Worm (Caenorhabditis elegans): ENCODE results near the gene C34C6.3.

DNA sequence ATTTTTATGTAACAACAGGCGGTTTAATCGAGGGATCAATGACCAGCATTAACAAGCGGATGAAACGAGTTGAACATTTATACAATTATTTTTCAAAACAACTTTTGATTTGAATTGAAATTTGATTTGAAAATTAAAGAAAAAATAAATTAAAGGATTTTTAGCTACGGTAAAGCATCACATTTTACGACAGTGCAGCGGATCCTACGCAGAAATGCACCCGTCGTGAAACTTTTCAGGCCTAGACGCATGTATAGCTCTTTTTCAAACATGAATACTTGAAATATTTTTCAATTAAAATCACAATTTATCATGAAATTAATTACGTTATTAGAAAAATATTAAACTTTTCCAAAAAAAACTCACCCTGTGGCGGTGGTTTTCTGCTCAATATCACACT is 9.3 kb downstream of the C34C6.3 start:
- TF ChIP-seq snpc-4 (GFP tag; optimal IDR thresholded peaks at IDR 0.05) (no peak), snpc-4 (tag; optimal IDR thresholded peaks at IDR 0.05) (no peak), T07F8.4 (tag; optimal IDR thresholded peaks at IDR 0.05) (no peak), rpc-1 (optimal IDR thresholded peaks at IDR 0.05) (no peak), rpc-1 (tag; optimal IDR thresholded peaks at IDR 0.05) (no peak), mel-28 (tag; optimal IDR thresholded peaks at IDR 0.05; ENCODE audit: borderline replicate concordance) (no peak), snpc-3.4 (tag; optimal IDR thresholded peaks at IDR 0.05) (no peak), unc-62 (GFP tag; optimal IDR thresholded peaks at IDR 0.05) (no peak), ama-1 (optimal IDR thresholded peaks at IDR 0.05) (no peak), ama-1 (GFP tag; optimal IDR thresholded peaks at IDR 0.05) (no peak), sea-2 (GFP tag; IDR thresholded peaks at IDR 0.05) (no peak)
